Worm (Caenorhabditis elegans) whole organism, L2 larva: ENCODE measurements around the gene F13E9.13.

ENCODE experiments used
- blmp-1 ChIP-seq: sonication (generic microtip); optimal IDR thresholded peaks from 2 replicates; lab custom pipeline; 2017; ENCODE audit warnings: missing genetic modification characterization, mild to moderate bottlenecking, missing compliant biosample characterization, antibody characterized with exemption, moderate library complexity; ENCODE audit not compliant: insufficient read depth
- gmeb-1 ChIP-seq: fragments of 150-350 bp; optimal IDR thresholded peaks from 2 replicates; lab custom pipeline; 2014; ENCODE audit warnings: missing biosample characterization, missing genetic modification characterization
- mdl-1 ChIP-seq, 2 experiments: fragments of 150-350 bp in 1 of 2; sonication (generic microtip) in 1 of 2; optimal IDR thresholded peaks; 2 replicates each; lab custom pipeline; 2017; ENCODE audit warnings: missing biosample characterization in 2 of 2, missing genetic modification characterization in 2 of 2
- nhr-12 ChIP-seq: fragments of 150-350 bp; optimal IDR thresholded peaks from 2 replicates; lab custom pipeline; 2014; ENCODE audit warnings: missing biosample characterization, missing genetic modification characterization

DNA sequence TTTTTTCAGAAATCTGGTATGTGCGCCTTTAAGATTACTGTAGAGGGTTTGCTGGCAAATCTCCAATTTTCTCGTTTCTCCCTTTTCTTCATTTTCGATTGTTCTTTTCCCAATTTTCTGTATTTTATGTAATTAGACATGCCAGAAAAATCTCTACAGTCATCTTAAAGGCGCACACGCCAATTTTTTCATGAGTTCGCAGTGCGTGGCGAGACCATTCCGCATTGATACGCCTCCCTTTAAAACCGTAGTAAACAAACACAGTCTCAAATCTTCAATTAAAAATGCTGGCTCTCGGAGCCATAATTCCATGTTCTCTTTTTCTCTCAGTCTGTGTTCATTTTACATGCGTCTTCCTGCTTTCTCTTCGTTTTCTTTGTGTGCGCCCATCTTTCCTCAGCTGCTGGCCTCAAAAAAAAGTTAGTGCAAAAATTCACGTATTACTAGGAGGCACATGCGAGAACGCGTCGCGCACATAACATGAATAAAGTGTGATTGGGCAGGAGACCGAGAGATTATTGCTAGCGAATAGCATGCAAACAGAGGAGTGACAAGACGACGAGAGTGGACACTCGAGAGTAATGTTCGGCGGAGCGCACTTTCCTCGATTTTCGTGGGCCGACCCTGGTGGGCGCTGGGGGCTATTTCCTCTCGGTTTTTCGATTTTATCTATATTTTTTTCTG is 37.7 kb downstream of the F13E9.13 start:
- no peak for TF ChIP-seq nhr-12 (tag; lab: Kevin White, UChicago)
- peak; percentile 65 for TF ChIP-seq gmeb-1 (tag; lab: Kevin White, UChicago)
- TF ChIP-seq mdl-1 (tag; optimal IDR thresholded peaks at IDR 0.05; lab: Kevin White, UChicago) = peak in 1 of 2 experiments; percentile 77
- TF ChIP-seq blmp-1 (tag; lab: Kevin White, UChicago) = peak; percentile 40
